Worm (Caenorhabditis elegans) whole organism, L4/young adult: ENCODE results near the gene gst-10.
"Not testable (repeated sequence)": the region's sequence is repeated elsewhere in the genome, so short reads cannot be mapped to it uniquely, and the experiment has no call there.

ENCODE experiments used
- W03F9.2 ChIP-seq: fragments of 150-350 bp; optimal IDR thresholded peaks from 2 replicates; lab custom pipeline; 2014; ENCODE audit warnings: missing biosample characterization, missing genetic modification characterization
- him-1 ChIP-seq: sonication (generic microtip); optimal IDR thresholded peaks from 2 replicates; lab custom pipeline; 2016; ENCODE audit warnings: missing genotype, missing genetic modification reagents, missing genetic modification characterization, missing compliant biosample characterization

DNA sequence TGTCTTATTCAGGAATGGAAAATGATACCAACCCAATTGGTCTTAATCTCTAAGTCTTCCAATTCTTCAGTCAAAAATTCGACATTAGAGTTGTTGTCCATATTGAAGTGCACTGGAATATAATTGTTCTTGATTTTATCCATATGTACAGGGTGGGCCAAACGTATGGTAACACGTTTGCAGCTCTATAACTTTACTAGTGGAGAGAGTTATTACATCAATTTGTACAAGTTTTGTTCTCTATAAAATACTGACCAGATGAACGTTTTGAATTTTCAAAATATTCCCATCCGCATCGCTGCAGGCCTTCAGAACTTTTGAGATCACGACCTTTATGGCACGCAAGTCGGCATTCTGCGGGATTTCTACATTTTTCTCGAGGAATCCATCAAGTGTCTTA, 37.3 kb downstream of the gst-10 start, which contains the start of gene F53E10.5:
- TF ChIP-seq him-1, W03F9.2 (tag; lab: Kevin White, UChicago): not testable (repeated sequence)
